Fruit fly (Drosophila melanogaster) whole organism, wandering third instar larva: Measurements from ENCODE around the gene CG16985.

Source experiments
- Abd-B ChIP-seq: fragments of >200 bp; optimal IDR thresholded peaks from 2 replicates; lab custom pipeline; 2017; ENCODE audit warnings: missing biosample characterization, missing genetic modification characterization
- CG32264 ChIP-seq: fragments of 200-800 bp; sonication (Bioruptor generic); optimal IDR thresholded peaks from 2 replicates; lab custom pipeline; 2016; ENCODE audit warnings: missing biosample characterization, missing genetic modification characterization
- CG9705 ChIP-seq: fragments of 200-800 bp; sonication (Bioruptor generic); optimal IDR thresholded peaks from 2 replicates; lab custom pipeline; 2018; ENCODE audit warnings: missing biosample characterization, mild to moderate bottlenecking, missing genetic modification characterization
- CrebA ChIP-seq: fragments of 200-800 bp; sonication (Bioruptor generic); optimal IDR thresholded peaks from 2 replicates; lab custom pipeline; 2016; ENCODE audit warnings: missing biosample characterization, mild to moderate bottlenecking, missing genetic modification characterization, borderline replicate concordance
- Dfd ChIP-seq: fragments of >200 bp; optimal IDR thresholded peaks from 2 replicates; lab custom pipeline; 2017; ENCODE audit warnings: missing biosample characterization, missing genetic modification characterization
- Dif ChIP-seq: fragments of 200-275, 200-300 bp; sonication (Bioruptor generic); optimal IDR thresholded peaks from 2 replicates; lab custom pipeline; 2018; ENCODE audit warnings: missing biosample characterization, missing genetic modification characterization; ENCODE audit not compliant: partially characterized antibody
- GATAd ChIP-seq: sonication (Bioruptor generic); optimal IDR thresholded peaks from 2 replicates; lab custom pipeline; 2016; ENCODE audit warnings: missing biosample characterization, missing genetic modification characterization
- HLH106 ChIP-seq: fragments of 200-800 bp; optimal IDR thresholded peaks from 3 replicates; lab custom pipeline; 2019; ENCODE audit warnings: missing biosample characterization, mild to moderate bottlenecking, missing genetic modification characterization, moderate library complexity
- Hnf4 ChIP-seq: fragments of 200-800 bp; sonication (Bioruptor generic); optimal IDR thresholded peaks from 2 replicates; lab custom pipeline; 2016; ENCODE audit warnings: missing biosample characterization, mild to moderate bottlenecking, missing genetic modification characterization
- Hr78 ChIP-seq: fragments of >200 bp; optimal IDR thresholded peaks from 2 replicates; lab custom pipeline; 2017; ENCODE audit warnings: missing biosample characterization, missing genetic modification characterization
- Hr83 ChIP-seq: fragments of 200-300 bp; sonication (Bioruptor generic); optimal IDR thresholded peaks from 2 replicates; lab custom pipeline; 2016; ENCODE audit warnings: missing biosample characterization, mild to moderate bottlenecking, missing genetic modification characterization, moderate library complexity; ENCODE audit not compliant: poor library complexity, severe bottlenecking
- Jra ChIP-seq: sonication (Bioruptor generic); optimal IDR thresholded peaks from 2 replicates; lab custom pipeline; 2016; ENCODE audit warnings: missing biosample characterization, missing genetic modification characterization
- Mio ChIP-seq: sonication (Bioruptor generic); optimal IDR thresholded peaks from 2 replicates; lab custom pipeline; 2016; ENCODE audit warnings: missing biosample characterization, missing genetic modification characterization
- Myc ChIP-seq: fragments of >200 bp; optimal IDR thresholded peaks from 2 replicates; lab custom pipeline; 2017
- N ChIP-seq: fragments of >200 bp; optimal IDR thresholded peaks from 2 replicates; lab custom pipeline; 2018; ENCODE audit warnings: missing biosample characterization, missing external identifiers, missing genetic modification characterization
- OdsH ChIP-seq: fragments of 200-800 bp; sonication (Bioruptor generic); optimal IDR thresholded peaks from 2 replicates; lab custom pipeline; 2016; ENCODE audit warnings: missing biosample characterization, mild to moderate bottlenecking, missing genetic modification characterization
- Rel ChIP-seq, 2 experiments: fragments of 200-800 bp; sonication (Bioruptor generic) in 1 of 2; optimal IDR thresholded peaks; 2 replicates in 1 of 2; 3 replicates in 1 of 2; lab custom pipeline; 2016 to 2019; ENCODE audit warnings: mild to moderate bottlenecking in 2 of 2, missing biosample characterization in 2 of 2, missing genetic modification characterization in 2 of 2, moderate library complexity in 1 of 2
- Sp1 ChIP-seq: fragments of 200-800 bp; sonication (Bioruptor generic); optimal IDR thresholded peaks from 3 replicates; lab custom pipeline; 2019; ENCODE audit warnings: missing biosample characterization, mild to moderate bottlenecking, missing genetic modification characterization, moderate library complexity
- Vsx2 ChIP-seq: fragments of 200-300, 225-300 bp; sonication (Bioruptor generic); optimal IDR thresholded peaks from 2 replicates; lab custom pipeline; 2018; ENCODE audit warnings: missing biosample characterization, missing genetic modification characterization; ENCODE audit not compliant: partially characterized antibody
- br ChIP-seq: fragments of 200-800 bp; sonication (Bioruptor generic); optimal IDR thresholded peaks from 2 replicates; lab custom pipeline; 2016; ENCODE audit warnings: missing biosample characterization, missing genetic modification characterization
- brk ChIP-seq: fragments of 200-800 bp; sonication (Bioruptor generic); optimal IDR thresholded peaks from 2 replicates; lab custom pipeline; 2016; ENCODE audit warnings: missing biosample characterization, mild to moderate bottlenecking, missing genetic modification characterization
- dl ChIP-seq, 2 experiments: fragments of 175-275, 200-275 bp in 1 of 2; fragments of 200-275 bp in 1 of 2; sonication (Bioruptor generic); optimal IDR thresholded peaks; lab custom pipeline; 2018; ENCODE audit warnings: mild to moderate bottlenecking in 2 of 2, missing biosample characterization in 2 of 2, missing genetic modification characterization in 2 of 2, moderate library complexity in 2 of 2; ENCODE audit not compliant: partially characterized antibody in 2 of 2, insufficient read depth in 1 of 2
- dmrt93B ChIP-seq: fragments of 200-800 bp; sonication (Bioruptor generic); optimal IDR thresholded peaks from 2 replicates; lab custom pipeline; 2018; ENCODE audit warnings: missing biosample characterization, mild to moderate bottlenecking, missing genetic modification characterization
- dsf ChIP-seq: sonication (Bioruptor generic); optimal IDR thresholded peaks from 2 replicates; lab custom pipeline; 2016; ENCODE audit warnings: missing biosample characterization, missing genetic modification characterization, borderline replicate concordance
- ey ChIP-seq: fragments of 200-800 bp; sonication (Bioruptor generic); optimal IDR thresholded peaks from 2 replicates; lab custom pipeline; 2016; ENCODE audit warnings: missing biosample characterization, missing genetic modification characterization
- foxo ChIP-seq, 2 experiments: fragments of 200-800 bp; sonication (Bioruptor generic); optimal IDR thresholded peaks; 2 replicates in 1 of 2; 3 replicates in 1 of 2; lab custom pipeline; 2016 to 2017; ENCODE audit warnings: missing biosample characterization in 2 of 2, missing genetic modification characterization in 2 of 2
- fru ChIP-seq: fragments of 200-800 bp; sonication (Bioruptor generic); optimal IDR thresholded peaks from 3 replicates; lab custom pipeline; 2016; ENCODE audit warnings: missing biosample characterization, mild to moderate bottlenecking, missing genetic modification characterization
- h ChIP-seq: fragments of 200-800 bp; sonication (Bioruptor generic); optimal IDR thresholded peaks from 3 replicates; lab custom pipeline; 2016; ENCODE audit warnings: missing biosample characterization, mild to moderate bottlenecking, missing genetic modification characterization
- jim ChIP-seq: fragments of 175-275, 200-325 bp; sonication (Bioruptor generic); optimal IDR thresholded peaks from 2 replicates; lab custom pipeline; 2016; ENCODE audit warnings: missing biosample characterization, mild to moderate bottlenecking, missing genetic modification characterization
- lola ChIP-seq: fragments of >200 bp; optimal IDR thresholded peaks from 2 replicates; lab custom pipeline; 2017; ENCODE audit warnings: missing biosample characterization, missing genetic modification characterization
- pan ChIP-seq: fragments of >200 bp; optimal IDR thresholded peaks from 2 replicates; lab custom pipeline; 2017
- psq ChIP-seq: fragments of 200-800 bp; sonication (Bioruptor generic); optimal IDR thresholded peaks from 3 replicates; lab custom pipeline; 2017; ENCODE audit warnings: missing biosample characterization, mild to moderate bottlenecking, missing genetic modification characterization, moderate library complexity
- rgr ChIP-seq: fragments of 200-800 bp; sonication (Bioruptor generic); optimal IDR thresholded peaks from 3 replicates; lab custom pipeline; 2016; ENCODE audit warnings: missing biosample characterization, mild to moderate bottlenecking, missing genetic modification characterization
- sage ChIP-seq: fragments of 200-800 bp; sonication (Bioruptor generic); optimal IDR thresholded peaks from 2 replicates; lab custom pipeline; 2016; ENCODE audit warnings: missing biosample characterization, mild to moderate bottlenecking, missing genetic modification characterization
- sv ChIP-seq: fragments of 200-800 bp; sonication (Bioruptor generic); optimal IDR thresholded peaks from 3 replicates; lab custom pipeline; 2016; ENCODE audit warnings: missing biosample characterization, missing genetic modification characterization
- tai ChIP-seq: sonication (Bioruptor generic); optimal IDR thresholded peaks from 2 replicates; lab custom pipeline; 2016; ENCODE audit warnings: missing biosample characterization, missing genetic modification characterization
- usp ChIP-seq: fragments of >200 bp; optimal IDR thresholded peaks from 2 replicates; lab custom pipeline; 2017; ENCODE audit warnings: missing biosample characterization, missing genetic modification characterization
- woc ChIP-seq: sonication (Bioruptor generic); optimal IDR thresholded peaks from 2 replicates; lab custom pipeline; 2016; ENCODE audit warnings: missing biosample characterization, mild to moderate bottlenecking, missing genetic modification characterization

The CG16985 gene

DNA sequence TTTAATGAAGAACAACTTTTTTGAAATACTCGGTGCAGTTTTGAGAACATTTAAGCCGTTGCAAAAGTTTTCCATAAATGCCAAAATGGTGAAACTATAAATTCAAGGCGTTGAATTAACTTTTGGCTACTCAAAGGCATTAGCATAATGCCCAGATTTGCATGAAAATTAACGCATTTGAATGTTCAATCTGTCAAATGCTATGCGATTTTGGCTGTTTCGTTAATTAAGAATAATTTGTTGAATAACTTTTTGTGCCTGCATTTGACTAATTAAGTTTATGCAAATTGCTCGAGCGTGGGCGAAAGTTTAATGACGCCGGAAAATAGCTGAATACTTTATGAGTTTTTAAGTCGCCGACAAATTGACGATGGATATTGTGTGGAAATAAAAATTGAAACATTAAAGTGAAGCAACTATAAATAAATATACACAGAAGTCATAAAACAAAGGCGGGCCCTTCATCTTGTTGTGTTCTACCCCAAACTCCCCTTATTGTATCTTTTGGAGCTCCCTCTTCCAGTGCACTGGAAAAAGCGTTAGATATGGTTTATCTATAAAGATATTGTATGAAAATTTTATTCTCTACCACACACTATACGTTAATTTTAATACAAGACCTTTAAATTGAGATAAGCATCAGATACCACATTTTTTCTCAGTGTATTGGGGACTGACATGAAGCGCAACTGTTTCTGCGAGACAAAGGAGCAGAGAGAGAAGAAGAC is 46.8 kb upstream of the CG16985 start:
- TF ChIP-seq dmrt93B (GFP tag; lab: Kevin White, UChicago) (peak; percentile 58), ey (peak; percentile 87), CG32264 (GFP tag; lab: Kevin White, UChicago) (peak; percentile 64), GATAd (GFP tag; lab: Kevin White, UChicago) (peak; percentile 5), jim (GFP tag; lab: Kevin White, UChicago) (no peak), sage (GFP tag; lab: Kevin White, UChicago) (peak; percentile 60), CG9705 (GFP tag; lab: Kevin White, UChicago) (no peak), Mio (GFP tag; lab: Kevin White, UChicago) (no peak), N (no peak), rgr (GFP tag; lab: Kevin White, UChicago) (peak; percentile 84), psq (peak; percentile 89), Jra (peak; percentile 52), Sp1 (GFP tag; lab: Kevin White, UChicago) (peak; percentile 81), pan (lab: Kevin White, UChicago) (no peak), fru (GFP tag; lab: Kevin White, UChicago) (peak; percentile 87), dl (GFP tag; optimal IDR thresholded peaks at IDR 0.05; lab: Kevin White, UChicago; ENCODE audit: insufficient read depth in 1 of 2, partially characterized antibody in 2 of 2) (no peak), Dif (no peak), Abd-B (GFP tag; lab: Kevin White, UChicago) (no peak), Myc (lab: Kevin White, UChicago) (no peak), CrebA (GFP tag; lab: Kevin White, UChicago) (no peak), sv (no peak), usp (GFP tag; lab: Kevin White, UChicago) (no peak), Hr83 (peak; percentile 13), Rel (GFP tag; optimal IDR thresholded peaks at IDR 0.05; lab: Kevin White, UChicago) (no peak), Rel (tag; optimal IDR thresholded peaks at IDR 0.05; lab: Kevin White, UChicago) (peak; percentile 24), brk (peak; percentile 16), HLH106 (tag; lab: Kevin White, UChicago) (peak; percentile 77), OdsH (GFP tag; lab: Kevin White, UChicago) (peak; percentile 83), Hnf4 (GFP tag; lab: Kevin White, UChicago) (peak; percentile 74), lola (GFP tag; lab: Kevin White, UChicago) (no peak), foxo (GFP tag; optimal IDR thresholded peaks at IDR 0.05; lab: Kevin White, UChicago) (peak; percentile 40 to 93), h (GFP tag; lab: Kevin White, UChicago) (peak; percentile 97), Dfd (GFP tag; lab: Kevin White, UChicago) (no peak), tai (GFP tag; lab: Kevin White, UChicago) (peak; percentile 58), dsf (GFP tag; lab: Kevin White, UChicago) (no peak), Hr78 (GFP tag; lab: Kevin White, UChicago) (no peak), Vsx2 (GFP tag; lab: Kevin White, UChicago) (no peak), br (GFP tag; lab: Kevin White, UChicago) (peak; percentile 86), woc (GFP tag; lab: Kevin White, UChicago) (peak; percentile 62)
